Fruit fly (Drosophila melanogaster) whole organism, embryonic: Measurements from ENCODE around the gene pnt.

ENCODE experiments used
- Abd-B ChIP-seq: fragments of 200-800 bp; sonication (Bioruptor generic); optimal IDR thresholded peaks from 2 replicates; lab custom pipeline; 2018; ENCODE audit warnings: missing biosample characterization, mild to moderate bottlenecking, missing genetic modification characterization, moderate library complexity
- Awh ChIP-seq: fragments of 200-800 bp; sonication (Bioruptor generic); IDR thresholded peaks from 2 replicates; pipeline ENCODE4, ENCODE4 v1.3.6; 2022; ENCODE audit warnings: missing biosample characterization, missing genetic modification characterization
- CG10209 ChIP-seq: fragments of 200-800 bp; sonication (Bioruptor generic); optimal IDR thresholded peaks from 3 replicates; lab custom pipeline; 2017; ENCODE audit warnings: missing biosample characterization, mild to moderate bottlenecking, missing genetic modification characterization, missing genetic modification reagents
- CG10366 ChIP-seq: fragments of 200-800 bp; sonication (Bioruptor generic); IDR thresholded peaks from 2 replicates; pipeline ENCODE4 v1.3.6; 2022; ENCODE audit warnings: missing biosample characterization, missing genetic modification characterization
- CG11456 ChIP-seq: fragments of 200-800 bp; sonication (Bioruptor generic); IDR thresholded peaks from 3 replicates; pipeline ENCODE4 v1.3.6; 2022; ENCODE audit warnings: missing biosample characterization, missing genetic modification characterization
- CG12391 ChIP-seq: fragments of 200-800 bp; sonication (Bioruptor generic); optimal IDR thresholded peaks from 3 replicates; lab custom pipeline; 2018; ENCODE audit warnings: missing biosample characterization, mild to moderate bottlenecking, missing genetic modification characterization, moderate library complexity
- CG13775 ChIP-seq: fragments of 200-800 bp; sonication (Bioruptor generic); optimal IDR thresholded peaks from 3 replicates; lab custom pipeline; 2017; ENCODE audit warnings: missing biosample characterization, mild to moderate bottlenecking, missing genetic modification characterization
- CG14050 ChIP-seq: fragments of 200-800 bp; sonication (Bioruptor generic); IDR thresholded peaks from 3 replicates; pipeline ENCODE4 v1.3.6; 2022; ENCODE audit warnings: missing biosample characterization, missing genetic modification characterization
- CG14667 ChIP-seq: fragments of 200-800 bp; sonication (Bioruptor generic); IDR thresholded peaks from 2 replicates; pipeline ENCODE4 v1.3.6; 2022; ENCODE audit warnings: missing biosample characterization, missing genetic modification characterization
- CG15073 ChIP-seq: fragments of 200-800 bp; sonication (Bioruptor generic); optimal IDR thresholded peaks from 2 replicates; lab custom pipeline; 2016; ENCODE audit warnings: missing biosample characterization, missing genetic modification characterization
- CG1602 ChIP-seq: fragments of 200-800 bp; sonication (Bioruptor generic); optimal IDR thresholded peaks from 3 replicates; lab custom pipeline; 2016; ENCODE audit warnings: missing biosample characterization, missing genetic modification characterization
- CG17328 ChIP-seq: fragments of 200-800 bp; sonication (Bioruptor generic); IDR thresholded peaks from 2 replicates; pipeline ENCODE4 v1.3.6; 2022; ENCODE audit warnings: missing biosample characterization, missing genetic modification characterization
- CG17612 ChIP-seq: fragments of 200-800 bp; sonication (Bioruptor generic); IDR thresholded peaks from 2 replicates; pipeline ENCODE4 v1.3.6; 2022; ENCODE audit warnings: missing biosample characterization, missing genetic modification characterization
- CG6689 ChIP-seq: fragments of 200-800 bp; sonication (Bioruptor generic); IDR thresholded peaks from 2 replicates; pipeline ENCODE4 v1.3.6; 2022; ENCODE audit warnings: missing biosample characterization, missing genetic modification characterization
- CG7357 ChIP-seq: fragments of 200-800 bp; sonication (Bioruptor generic); IDR thresholded peaks from 3 replicates; pipeline ENCODE4 v1.3.6; 2022; ENCODE audit warnings: missing biosample characterization, missing genetic modification characterization
- CG8290 ChIP-seq, 3 experiments: fragments of 200-800 bp; sonication (Bioruptor generic); optimal IDR thresholded peaks; 2 replicates each; lab custom pipeline; 2016 to 2019; ENCODE audit warnings: missing biosample characterization in 3 of 3, missing genetic modification characterization in 3 of 3, mild to moderate bottlenecking in 2 of 3, moderate library complexity in 1 of 3
- Ets97D ChIP-seq: fragments of 200-800 bp; sonication (Bioruptor generic); optimal IDR thresholded peaks from 3 replicates; lab custom pipeline; 2016; ENCODE audit warnings: missing biosample characterization, missing genetic modification characterization
- Hey ChIP-seq: fragments of 200-800 bp; sonication (Bioruptor generic); optimal IDR thresholded peaks from 3 replicates; lab custom pipeline; 2018; ENCODE audit warnings: missing biosample characterization, mild to moderate bottlenecking, missing genetic modification characterization
- Hr51 ChIP-seq, 2 experiments: fragments of 200-800 bp; sonication (Bioruptor generic); optimal IDR thresholded peaks; 2 replicates in 1 of 2; 3 replicates in 1 of 2; lab custom pipeline; 2016 to 2018; ENCODE audit warnings: missing biosample characterization in 2 of 2, missing genetic modification characterization in 2 of 2, mild to moderate bottlenecking in 1 of 2, moderate library complexity in 1 of 2
- Hsf ChIP-seq: fragments of 200-800 bp; sonication (Bioruptor generic); optimal IDR thresholded peaks from 3 replicates; lab custom pipeline; 2016; ENCODE audit warnings: missing biosample characterization, missing genetic modification characterization
- Myb ChIP-seq: fragments of 200-800 bp; sonication (Bioruptor generic); optimal IDR thresholded peaks from 2 replicates; lab custom pipeline; 2016; ENCODE audit warnings: missing biosample characterization, missing genetic modification characterization
- Oli ChIP-seq: fragments of 200-800 bp; sonication (Bioruptor generic); optimal IDR thresholded peaks from 2 replicates; lab custom pipeline; 2018; ENCODE audit warnings: missing biosample characterization, mild to moderate bottlenecking, missing genetic modification characterization, moderate library complexity
- Optix ChIP-seq: fragments of 200-800 bp; sonication (Bioruptor generic); IDR thresholded peaks from 3 replicates; pipeline ENCODE4 v1.3.6; 2022; ENCODE audit warnings: missing biosample characterization, missing genetic modification characterization
- Scr ChIP-seq: fragments of 200-800 bp; sonication (Bioruptor generic); IDR thresholded peaks from 2 replicates; pipeline ENCODE4 v1.3.6; 2022; ENCODE audit warnings: missing biosample characterization, missing genetic modification characterization; ENCODE audit not compliant: partially characterized antibody
- Ssrp ChIP-seq: fragments of 200-800 bp; sonication (Bioruptor generic); optimal IDR thresholded peaks from 2 replicates; lab custom pipeline; 2018; ENCODE audit warnings: missing biosample characterization, mild to moderate bottlenecking, missing genetic modification characterization, moderate library complexity
- Xbp1 ChIP-seq: fragments of 200-800 bp; sonication (Bioruptor generic); optimal IDR thresholded peaks from 3 replicates; lab custom pipeline; 2016; ENCODE audit warnings: missing biosample characterization, mild to moderate bottlenecking, missing genetic modification characterization
- abd-A ChIP-seq: fragments of 200-800 bp; sonication (Bioruptor generic); optimal IDR thresholded peaks from 3 replicates; lab custom pipeline; 2019; ENCODE audit warnings: missing biosample characterization, mild to moderate bottlenecking, missing genetic modification characterization, moderate library complexity
- ase ChIP-seq: fragments of 200-800 bp; sonication (Bioruptor generic); IDR thresholded peaks from 3 replicates; pipeline ENCODE4 v1.3.6; 2022; ENCODE audit warnings: missing biosample characterization, missing genetic modification characterization
- az2 ChIP-seq: fragments of 200-800 bp; sonication (Bioruptor generic); optimal IDR thresholded peaks from 3 replicates; lab custom pipeline; 2016; ENCODE audit warnings: missing biosample characterization, missing genetic modification characterization
- btn ChIP-seq: fragments of 200-800 bp; sonication (Bioruptor generic); optimal IDR thresholded peaks from 2 replicates; lab custom pipeline; 2016; ENCODE audit warnings: missing biosample characterization, missing genetic modification characterization
- dimm ChIP-seq: fragments of 200-800 bp; sonication (Bioruptor generic); IDR thresholded peaks from 2 replicates; pipeline ENCODE4 v1.3.6; 2022; ENCODE audit warnings: missing biosample characterization, missing genetic modification characterization
- disco-r ChIP-seq: fragments of 200-800 bp; sonication (Bioruptor generic); optimal IDR thresholded peaks from 2 replicates; lab custom pipeline; 2016; ENCODE audit warnings: missing biosample characterization, missing genetic modification characterization
- dysf ChIP-seq: fragments of 200-800 bp; sonication (Bioruptor generic); IDR thresholded peaks from 3 replicates; pipeline ENCODE4 v1.3.6; 2022; ENCODE audit warnings: missing biosample characterization, missing genetic modification characterization
- eve ChIP-seq, 2 experiments: fragments of >200 bp; optimal IDR thresholded peaks; 2 replicates each; lab custom pipeline; 2017; ENCODE audit warnings: missing biosample characterization in 2 of 2, missing genetic modification characterization in 2 of 2
- exex ChIP-seq: fragments of 200-800 bp; sonication (Bioruptor generic); optimal IDR thresholded peaks from 4 replicates; lab custom pipeline; 2018; ENCODE audit warnings: missing biosample characterization, mild to moderate bottlenecking, missing genetic modification characterization, moderate library complexity
- fu2 ChIP-seq: fragments of 200-800 bp; sonication (Bioruptor generic); optimal IDR thresholded peaks from 2 replicates; lab custom pipeline; 2016; ENCODE audit warnings: missing biosample characterization, missing genetic modification characterization
- gcm2 ChIP-seq: fragments of 200-800 bp; sonication (Bioruptor generic); optimal IDR thresholded peaks from 2 replicates; lab custom pipeline; 2016; ENCODE audit warnings: missing biosample characterization, missing genetic modification characterization
- grau ChIP-seq: fragments of 200-800 bp; optimal IDR thresholded peaks from 3 replicates; lab custom pipeline; 2019; ENCODE audit warnings: missing biosample characterization, mild to moderate bottlenecking, missing genetic modification characterization, moderate library complexity
- ham ChIP-seq: fragments of 200-800 bp; sonication (Bioruptor generic); IDR thresholded peaks from 2 replicates; pipeline ENCODE4 v1.3.6; 2022; ENCODE audit warnings: missing biosample characterization, missing genetic modification characterization
- nmo ChIP-seq: fragments of 200-800 bp; sonication (Bioruptor generic); optimal IDR thresholded peaks from 2 replicates; lab custom pipeline; 2018; ENCODE audit warnings: missing biosample characterization, mild to moderate bottlenecking, missing genetic modification characterization, moderate library complexity
- nom ChIP-seq: fragments of 200-800 bp; sonication (Bioruptor generic); optimal IDR thresholded peaks from 2 replicates; lab custom pipeline; 2017; ENCODE audit warnings: missing biosample characterization, missing genetic modification characterization, mild to moderate bottlenecking, moderate library complexity, missing genetic modification reagents
- pan ChIP-seq, 4 experiments: fragments of >200 bp in 3 of 4; fragments of 200-800 bp in 1 of 4; sonication (Bioruptor generic) in 1 of 4; optimal IDR thresholded peaks in 3 of 4; IDR thresholded peaks in 1 of 4; 2 replicates each; pipeline versions ENCODE4 v1.3.6 to Lab custom; 2017 to 2022; ENCODE audit warnings: missing biosample characterization in 2 of 4, missing genetic modification characterization in 2 of 4, mixed read lengths in 1 of 4
- pb ChIP-seq: fragments of 200-800 bp; sonication (Bioruptor generic); optimal IDR thresholded peaks from 3 replicates; lab custom pipeline; 2016; ENCODE audit warnings: missing biosample characterization, missing genetic modification characterization
- ro ChIP-seq: fragments of 200-800 bp; sonication (Bioruptor generic); IDR thresholded peaks from 2 replicates; pipeline ENCODE4 v1.3.6; 2022; ENCODE audit warnings: missing biosample characterization, missing genetic modification characterization
- sens ChIP-seq: fragments of 200-800 bp; sonication (Bioruptor generic); peaks from one replicate; lab custom pipeline; 2016; ENCODE audit warnings: missing biosample characterization, missing genetic modification characterization
- seq ChIP-seq: fragments of 200-800 bp; sonication (Bioruptor generic); IDR thresholded peaks from 2 replicates; pipeline ENCODE4 v1.3.6; 2022; ENCODE audit warnings: missing biosample characterization, missing genetic modification characterization
- stc ChIP-seq: fragments of 200-800 bp; sonication (Bioruptor generic); IDR thresholded peaks from 2 replicates; pipeline ENCODE4 v1.3.6; 2022; ENCODE audit warnings: missing biosample characterization, missing genetic modification characterization
- tgo ChIP-seq: fragments of 200-800 bp; sonication (Bioruptor generic); IDR thresholded peaks from 3 replicates; pipeline ENCODE4 v1.3.6; 2022; ENCODE audit warnings: missing biosample characterization, missing genetic modification characterization
- tio ChIP-seq: fragments of 200-800 bp; sonication (Bioruptor generic); optimal IDR thresholded peaks from 2 replicates; lab custom pipeline; 2017; ENCODE audit warnings: missing biosample characterization, missing genetic modification characterization, inconsistent platforms
- tna ChIP-seq: fragments of 200-800 bp; sonication (Bioruptor generic); IDR thresholded peaks from 2 replicates; pipeline ENCODE4 v1.3.6; 2022; ENCODE audit warnings: missing biosample characterization, missing genetic modification characterization; ENCODE audit not compliant: partially characterized antibody

The pnt gene

DNA sequence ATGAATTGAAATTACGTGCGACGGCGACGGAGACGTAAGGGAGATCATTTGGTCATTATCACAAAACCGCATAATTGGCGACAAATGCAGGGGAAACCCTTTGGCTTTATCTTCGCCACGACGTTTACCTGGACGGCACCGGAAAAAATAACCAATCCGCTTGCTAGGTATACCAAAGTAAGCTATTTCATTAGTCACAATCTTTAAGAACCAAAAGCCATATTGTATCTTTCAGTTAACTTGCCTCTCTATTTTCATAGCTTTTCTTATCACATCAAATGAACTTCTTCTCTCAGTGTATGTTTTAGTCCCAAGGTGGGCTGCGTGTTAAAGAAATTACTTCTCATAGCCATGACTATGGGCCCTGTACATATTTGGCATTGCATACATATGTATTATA is 30.3 kb downstream of the pnt start (continued):
- TF ChIP-seq tna (GFP tag; lab: Robert Waterston, UW) (no peak), fu2 (GFP tag; lab: Kevin White, UChicago) (no peak), CG17612 (GFP tag; lab: Robert Waterston, UW) (no peak), exex (tag; lab: Kevin White, UChicago) (peak; percentile 20), CG12391 (tag; lab: Kevin White, UChicago) (peak; percentile 31), CG17328 (GFP tag; lab: Robert Waterston, UW) (peak; percentile 38; the same call in 1 of the 2 replicates), Xbp1 (GFP tag; lab: Kevin White, UChicago) (peak; percentile 40), ham (GFP tag; lab: Robert Waterston, UW) (no peak), sens (peak; percentile 80), CG10209 (GFP tag; lab: Kevin White, UChicago) (no peak), nom (GFP tag; lab: Kevin White, UChicago) (no peak), Awh (0 out of 2 replicates have a peak, but pooled peaks have one; percentile 19), pb (GFP tag; lab: Kevin White, UChicago) (no peak), ro (no peak), CG7357 (GFP tag; lab: Robert Waterston, UW) (no peak), Hsf (GFP tag; lab: Kevin White, UChicago) (peak; percentile 14), nmo (GFP tag; lab: Kevin White, UChicago) (no peak), dimm (no peak), CG10366 (GFP tag; lab: Robert Waterston, UW) (peak; percentile 37; the same call in 1 of the 2 replicates), gcm2 (GFP tag; lab: Kevin White, UChicago) (no peak), dysf (peak; percentile 46; the same call in 1 of the 3 replicates), Myb (peak; percentile 1), tgo (GFP tag; lab: Robert Waterston, UW) (peak; percentile 23; the same call in 1 of the 3 replicates), Scr (no peak), CG15073 (no peak), Abd-B (no peak), pan (optimal IDR thresholded peaks at IDR 0.05; lab: Kevin White, UChicago) (no peak), pan (GFP tag; optimal IDR thresholded peaks at IDR 0.05 in 1 of 2, IDR thresholded peaks at IDR 0.05 in 1 of 2) (peak in 1 of 2 experiments; percentile 41), grau (peak; percentile 33), Ets97D (GFP tag; lab: Kevin White, UChicago) (no peak), Hey (tag; lab: Kevin White, UChicago) (no peak), abd-A (tag; lab: Kevin White, UChicago) (no peak), Ssrp (tag; lab: Kevin White, UChicago) (peak; percentile 22), Hr51 (GFP tag; optimal IDR thresholded peaks at IDR 0.05; lab: Kevin White, UChicago) (peak in 1 of 2 experiments; percentile 26), btn (GFP tag; lab: Kevin White, UChicago) (no peak), tio (GFP tag; lab: Kevin White, UChicago) (no peak), CG8290 (GFP tag; optimal IDR thresholded peaks at IDR 0.05; lab: Kevin White, UChicago) (no peak), CG8290 (tag; optimal IDR thresholded peaks at IDR 0.05; lab: Kevin White, UChicago) (peak in 1 of 2 experiments; percentile 26), stc (GFP tag; lab: Robert Waterston, UW) (no peak), az2 (GFP tag; lab: Kevin White, UChicago) (no peak), CG14050 (no peak), Oli (tag; lab: Kevin White, UChicago) (peak; percentile 25), eve (GFP tag; optimal IDR thresholded peaks at IDR 0.05; lab: Kevin White, UChicago) (peak in 1 of 2 experiments; percentile 72), seq (GFP tag; lab: Robert Waterston, UW) (0 out of 2 replicates have a peak, but pooled peaks have one; percentile 21), CG11456 (GFP tag; lab: Robert Waterston, UW) (no peak), CG1602 (GFP tag; lab: Kevin White, UChicago) (peak; percentile 4), disco-r (GFP tag; lab: Kevin White, UChicago) (no peak), CG13775 (peak; percentile 4), ase (GFP tag; lab: Robert Waterston, UW) (peak; percentile 67; the same call in 2 of the 3 replicates), CG6689 (GFP tag; lab: Robert Waterston, UW) (peak; percentile 31; the same call in 1 of the 2 replicates), Optix (GFP tag; lab: Robert Waterston, UW) (0 out of 3 replicates have a peak, but pooled peaks have one; percentile 11), CG14667 (GFP tag; lab: Robert Waterston, UW) (0 out of 2 replicates have a peak, but pooled peaks have one; percentile 9)
